Worm (Caenorhabditis elegans) whole organism, young adult: ENCODE measurements around the gene Y57E12B.1.

ENCODE experiments used
- B0019.2 ChIP-seq: fragments of 200-800 bp; sonication (Bioruptor generic); conservative IDR thresholded peaks from 2 replicates; pipeline ENCODE4 v1.3.6; 2022; ENCODE audit warnings: missing genetic modification reagents, missing genetic modification characterization, missing compliant biosample characterization
- B0336.3 ChIP-seq: fragments of 200-800 bp; sonication (Bioruptor generic); IDR thresholded peaks from 2 replicates; pipeline ENCODE4 v1.3.6; 2022; ENCODE audit warnings: missing genetic modification characterization, missing compliant biosample characterization
- C06A6.2 ChIP-seq: fragments of 200-800 bp; sonication (Bioruptor generic); conservative IDR thresholded peaks from 2 replicates; pipeline ENCODE4 v1.3.6; 2022; ENCODE audit warnings: missing genetic modification characterization, missing compliant biosample characterization
- F10E7.11 ChIP-seq: sonication (generic microtip); optimal IDR thresholded peaks from 2 replicates; lab custom pipeline; 2017; ENCODE audit warnings: mild to moderate bottlenecking, missing genetic modification characterization, moderate library complexity, missing compliant biosample characterization
- F37B4.10 ChIP-seq: fragments of 200-800 bp; sonication (Bioruptor generic); IDR thresholded peaks from 2 replicates; pipeline ENCODE4 v1.3.6; 2022; ENCODE audit warnings: missing genetic modification characterization, missing compliant biosample characterization
- F39B2.1 ChIP-seq: fragments of 200-800 bp; sonication (Bioruptor generic); IDR thresholded peaks from 2 replicates; pipeline ENCODE4 v1.3.6; 2022; ENCODE audit warnings: missing genetic modification reagents, missing genetic modification characterization, missing compliant biosample characterization
- F52B5.7 ChIP-seq: sonication (generic microtip); optimal IDR thresholded peaks from 2 replicates; lab custom pipeline; 2016; ENCODE audit warnings: mild to moderate bottlenecking, missing genetic modification characterization, missing compliant biosample characterization
- Y67H2A.10 ChIP-seq: fragments of 200-800 bp; sonication (Bioruptor generic); conservative IDR thresholded peaks from 2 replicates; pipeline ENCODE4 v1.3.6; 2022; ENCODE audit warnings: missing genetic modification reagents, missing genetic modification characterization, missing compliant biosample characterization
- Y95B8A.8 ChIP-seq: fragments of 200-800 bp; sonication (Bioruptor generic); IDR thresholded peaks from 2 replicates; pipeline ENCODE4 v1.3.6; 2022; ENCODE audit warnings: missing genetic modification reagents, missing genetic modification characterization, missing compliant biosample characterization
- akir-1 ChIP-seq: fragments of 200-800 bp; sonication (Bioruptor generic); optimal IDR thresholded peaks from 2 replicates; lab custom pipeline; 2018; ENCODE audit warnings: mild to moderate bottlenecking, missing genetic modification characterization, moderate library complexity, missing compliant biosample characterization
- ama-1 ChIP-seq, 3 experiments: fragments of 150-350 bp in 1 of 3; sonication (generic microtip) in 2 of 3; optimal IDR thresholded peaks; 2 replicates each; lab custom pipeline; 2014 to 2018; ENCODE audit warnings: missing biosample characterization in 2 of 3, missing genetic modification characterization in 2 of 3, missing genetic modification reagents in 2 of 3
- aptf-2 ChIP-seq: fragments of 200-800 bp; sonication (Bioruptor generic); conservative IDR thresholded peaks from 2 replicates; pipeline ENCODE4 v1.3.6; 2022; ENCODE audit warnings: missing genetic modification reagents, missing genetic modification characterization, missing compliant biosample characterization
- bed-2 ChIP-seq: fragments of 200-800 bp; sonication (Bioruptor generic); IDR thresholded peaks from 2 replicates; pipeline ENCODE4 v1.3.6; 2022; ENCODE audit warnings: missing genetic modification reagents, missing genetic modification characterization, missing compliant biosample characterization
- ccch-3 ChIP-seq: fragments of 200-800 bp; sonication (Bioruptor generic); optimal IDR thresholded peaks from 2 replicates; lab custom pipeline; 2018; ENCODE audit warnings: mild to moderate bottlenecking, missing genetic modification characterization, missing compliant biosample characterization
- dpff-1 ChIP-seq: sonication (generic microtip); optimal IDR thresholded peaks from 2 replicates; lab custom pipeline; 2017; ENCODE audit warnings: mild to moderate bottlenecking, missing genetic modification characterization, missing compliant biosample characterization
- hmg-1.2 ChIP-seq: fragments of 200-800 bp; sonication (Bioruptor generic); IDR thresholded peaks from 2 replicates; pipeline ENCODE4 v1.3.6; 2022; ENCODE audit warnings: missing genetic modification reagents, missing genetic modification characterization, missing compliant biosample characterization
- let-526 ChIP-seq: fragments of 200-800 bp; sonication (Bioruptor generic); IDR thresholded peaks from 2 replicates; pipeline ENCODE4 v1.3.6; 2022; ENCODE audit warnings: missing genetic modification reagents, missing genetic modification characterization, missing compliant biosample characterization
- lin-35 ChIP-seq, 3 experiments: fragments of 150-350 bp in 2 of 3; sonication (generic microtip) in 1 of 3; optimal IDR thresholded peaks; 2 replicates each; lab custom pipeline; 2014 to 2018; ENCODE audit warnings: missing biosample characterization in 3 of 3, missing genetic modification characterization in 3 of 3, missing genetic modification reagents in 3 of 3
- madf-10 ChIP-seq: sonication (generic microtip); optimal IDR thresholded peaks from 2 replicates; lab custom pipeline; 2016; ENCODE audit warnings: mild to moderate bottlenecking, missing genetic modification characterization, missing compliant biosample characterization
- mel-28 ChIP-seq: sonication (generic microtip); optimal IDR thresholded peaks from 2 replicates; lab custom pipeline; 2016; ENCODE audit warnings: borderline replicate concordance, mild to moderate bottlenecking, missing genetic modification characterization, missing compliant biosample characterization
- mxl-1 ChIP-seq: sonication (generic microtip); optimal IDR thresholded peaks from 2 replicates; lab custom pipeline; 2016; ENCODE audit warnings: missing genetic modification characterization, missing compliant biosample characterization
- pha-4 ChIP-seq: fragments of 150-350 bp; sonication (generic microtip); optimal IDR thresholded peaks from 2 replicates; lab custom pipeline; 2014; ENCODE audit warnings: missing biosample characterization, missing genetic modification reagents, missing genetic modification characterization
- rec-8 ChIP-seq, 2 experiments: sonication (generic microtip); optimal IDR thresholded peaks; 2 replicates each; lab custom pipeline; 2016; ENCODE audit warnings: mild to moderate bottlenecking in 2 of 2, missing genetic modification characterization in 2 of 2, missing genetic modification reagents in 2 of 2, missing genotype in 2 of 2, missing biosample characterization in 1 of 2, missing compliant biosample characterization in 1 of 2, moderate library complexity in 1 of 2
- rpc-1 ChIP-seq, 2 experiments: fragments of 150-350 bp in 1 of 2; sonication (generic microtip) in 1 of 2; optimal IDR thresholded peaks; 2 replicates each; lab custom pipeline; 2014 to 2018; ENCODE audit warnings: missing biosample characterization in 1 of 2, missing genetic modification characterization in 1 of 2, missing genetic modification reagents in 1 of 2, missing genotype in 1 of 2
- sdz-38 ChIP-seq: sonication (generic microtip); optimal IDR thresholded peaks from 2 replicates; lab custom pipeline; 2016; ENCODE audit warnings: missing genotype, missing genetic modification characterization, missing compliant biosample characterization
- snpc-3.4 ChIP-seq: sonication (generic microtip); optimal IDR thresholded peaks from 2 replicates; lab custom pipeline; 2017; ENCODE audit warnings: missing genetic modification characterization, mild to moderate bottlenecking, missing compliant biosample characterization, antibody characterized with exemption, moderate library complexity, missing genotype, missing genetic modification reagents
- sptf-2 ChIP-seq: fragments of 200-800 bp; sonication (Bioruptor generic); optimal IDR thresholded peaks from 2 replicates; lab custom pipeline; 2018; ENCODE audit warnings: mild to moderate bottlenecking, missing genetic modification characterization, missing compliant biosample characterization
- tbx-9 ChIP-seq: sonication (generic microtip); optimal IDR thresholded peaks from 2 replicates; lab custom pipeline; 2016; ENCODE audit warnings: borderline replicate concordance, missing genetic modification characterization, inconsistent platforms, missing compliant biosample characterization
- tlf-1 ChIP-seq: fragments of 200-800 bp; sonication (Bioruptor generic); optimal IDR thresholded peaks from 2 replicates; lab custom pipeline; 2018; ENCODE audit warnings: mild to moderate bottlenecking, missing genetic modification characterization, missing compliant biosample characterization
- unc-130 ChIP-seq: sonication (generic microtip); optimal IDR thresholded peaks from 2 replicates; lab custom pipeline; 2016; ENCODE audit warnings: missing genetic modification reagents, missing genetic modification characterization, missing compliant biosample characterization
- unc-62 ChIP-seq: fragments of 150-350 bp; optimal IDR thresholded peaks from 2 replicates; lab custom pipeline; 2014; ENCODE audit warnings: missing biosample characterization, missing genetic modification reagents, missing genetic modification characterization
- xnd-1 ChIP-seq: sonication (generic microtip); optimal IDR thresholded peaks from 2 replicates; lab custom pipeline; 2016; ENCODE audit warnings: missing genotype, missing genetic modification reagents, missing genetic modification characterization, missing compliant biosample characterization
- zfh-2 ChIP-seq: fragments of 200-800 bp; sonication (Bioruptor generic); conservative IDR thresholded peaks from 2 replicates; pipeline ENCODE4 v1.3.6; 2022; ENCODE audit warnings: missing genetic modification reagents, missing genetic modification characterization, missing compliant biosample characterization
- ztf-22 ChIP-seq: fragments of 200-800 bp; sonication (Bioruptor generic); optimal IDR thresholded peaks from 2 replicates; lab custom pipeline; 2018; ENCODE audit warnings: mild to moderate bottlenecking, missing genetic modification characterization, moderate library complexity, missing compliant biosample characterization
- ztf-25 ChIP-seq: fragments of 200-800 bp; sonication (Bioruptor generic); IDR thresholded peaks from 2 replicates; pipeline ENCODE4 v1.3.6; 2022; ENCODE audit warnings: missing genetic modification reagents, missing genetic modification characterization, missing compliant biosample characterization
- ztf-28 ChIP-seq: fragments of 200-800 bp; sonication (Bioruptor generic); IDR thresholded peaks from 2 replicates; pipeline ENCODE4 v1.3.6; 2022; ENCODE audit warnings: missing genetic modification reagents, missing genetic modification characterization, missing compliant biosample characterization

The Y57E12B.1 gene

ce11 chrV:6951306-6951705 is 3.0 kb downstream of the Y57E12B.1 start, which contains the start of gene T07H8.11 (continued):
- no peak for TF ChIP-seq rpc-1 (optimal IDR thresholded peaks at IDR 0.05; lab: Kevin White, UChicago)
- TF ChIP-seq rpc-1 (tag; optimal IDR thresholded peaks at IDR 0.05; lab: Kevin White, UChicago) = no peak

ce11 chrV:6953797-6954196 is 5.5 kb downstream of the Y57E12B.1 start, which contains the start of gene srg-31:
TSS of gene srg-31 (minus strand) at chrV:6953897.
- TF ChIP-seq Y67H2A.10 (GFP tag; lab: Robert Waterston, UW) (no peak), aptf-2 (GFP tag; lab: Robert Waterston, UW) (no peak), let-526 (GFP tag; lab: Robert Waterston, UW) (no peak), B0019.2 (GFP tag; lab: Robert Waterston, UW) (no peak), ama-1 (optimal IDR thresholded peaks at IDR 0.05; lab: Kevin White, UChicago) (no peak), ama-1 (GFP tag; optimal IDR thresholded peaks at IDR 0.05; lab: Kevin White, UChicago) (no peak), zfh-2 (no peak), sptf-2 (GFP tag; lab: Kevin White, UChicago) (no peak), dpff-1 (no peak), pha-4 (tag; lab: Kevin White, UChicago) (no peak), ztf-22 (GFP tag; lab: Kevin White, UChicago) (no peak), C06A6.2 (GFP tag; lab: Robert Waterston, UW) (no peak), Y95B8A.8 (no peak), bed-2 (GFP tag; lab: Robert Waterston, UW) (no peak), unc-130 (GFP tag; lab: Kevin White, UChicago) (no peak), F39B2.1 (no peak), ztf-28 (GFP tag; lab: Robert Waterston, UW) (no peak), rec-8 (tag; optimal IDR thresholded peaks at IDR 0.05; lab: Kevin White, UChicago) (no peak)

- no peak for TF ChIP-seq tbx-9
- no peak for TF ChIP-seq snpc-3.4 (tag; lab: Kevin White, UChicago)
- TF ChIP-seq ccch-3 (GFP tag; lab: Kevin White, UChicago) = no peak
- TF ChIP-seq madf-10 (tag; lab: Kevin White, UChicago) = no peak
- TF ChIP-seq mxl-1 (tag; lab: Kevin White, UChicago) = no peak
- TF ChIP-seq akir-1 (GFP tag; lab: Kevin White, UChicago) = no peak
- TF ChIP-seq lin-35 (GFP tag; optimal IDR thresholded peaks at IDR 0.05; lab: Kevin White, UChicago) = no peak
- TF ChIP-seq ztf-25 (GFP tag; lab: Robert Waterston, UW) = no peak
- TF ChIP-seq sdz-38 (tag; lab: Kevin White, UChicago) = no peak
- no peak for TF ChIP-seq hmg-1.2 (GFP tag; lab: Robert Waterston, UW)
- no peak for TF ChIP-seq mel-28
- TF ChIP-seq ztf-28 (GFP tag; lab: Robert Waterston, UW) = no peak
- TF ChIP-seq F52B5.7 (tag; lab: Kevin White, UChicago) = no peak
- TF ChIP-seq xnd-1 (tag; lab: Kevin White, UChicago) = no peak
- no peak for TF ChIP-seq B0336.3 (GFP tag; lab: Robert Waterston, UW)
- no peak for TF ChIP-seq unc-62 (GFP tag; lab: Kevin White, UChicago)
- TF ChIP-seq tlf-1 (GFP tag; lab: Kevin White, UChicago) = no peak
- TF ChIP-seq F10E7.11 = no peak
- TF ChIP-seq F37B4.10 (GFP tag; lab: Robert Waterston, UW) = no peak
These were observed 7.9 kb downstream of the Y57E12B.1 start, which contains the start of gene mec-1 for ce11 chrV:6956237-6956636. TSS of gene mec-1 (plus strand) at chrV:6956537.
